Fruit fly (Drosophila melanogaster): ENCODE data around the gene Rpn9.

The Rpn9 gene

DNA sequence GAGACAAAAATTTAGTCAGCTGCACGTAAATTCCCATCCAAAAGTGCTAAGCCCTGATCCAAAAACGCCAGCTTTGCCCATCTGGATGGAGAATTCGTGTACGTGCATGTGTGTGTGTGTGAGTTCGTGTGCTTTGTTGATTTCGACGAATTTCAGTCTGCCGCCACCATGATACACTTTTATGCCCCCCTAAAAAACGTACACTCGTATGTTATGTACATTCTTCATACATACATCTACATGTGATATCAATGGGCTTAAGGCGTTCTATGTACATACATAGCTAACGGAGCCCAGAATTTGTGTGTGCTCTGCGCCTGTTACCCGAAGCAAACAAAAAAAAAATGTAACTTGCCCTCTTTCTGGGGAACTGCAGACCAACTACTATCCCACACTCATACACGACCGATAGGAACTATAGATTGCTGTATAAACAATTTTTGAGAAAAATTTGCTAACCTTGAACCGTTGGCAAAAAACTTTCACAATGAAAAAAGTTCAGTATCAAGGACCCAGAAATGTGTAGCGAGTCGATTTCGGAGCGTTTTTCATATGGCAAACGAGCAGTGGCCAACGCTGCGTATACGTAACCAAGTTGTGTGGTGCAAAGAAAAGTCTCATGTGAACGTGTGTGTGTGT, 7.4 kb downstream of the Rpn9 start:
- TF ChIP-seq CG13204 (GFP tag; optimal IDR thresholded peaks at IDR 0.05) (no peak), CG9948 (tag; optimal IDR thresholded peaks at IDR 0.05) (no peak), CG8301 (tag; optimal IDR thresholded peaks at IDR 0.05) (no peak), CG12605 (GFP tag; IDR thresholded peaks at IDR 0.05) (no peak), D1 (tag; optimal IDR thresholded peaks at IDR 0.05) (no peak), Snoo (tag; optimal IDR thresholded peaks at IDR 0.05) (no peak), fd96Ca (GFP tag; IDR thresholded peaks at IDR 0.05) (no peak)

DNA sequence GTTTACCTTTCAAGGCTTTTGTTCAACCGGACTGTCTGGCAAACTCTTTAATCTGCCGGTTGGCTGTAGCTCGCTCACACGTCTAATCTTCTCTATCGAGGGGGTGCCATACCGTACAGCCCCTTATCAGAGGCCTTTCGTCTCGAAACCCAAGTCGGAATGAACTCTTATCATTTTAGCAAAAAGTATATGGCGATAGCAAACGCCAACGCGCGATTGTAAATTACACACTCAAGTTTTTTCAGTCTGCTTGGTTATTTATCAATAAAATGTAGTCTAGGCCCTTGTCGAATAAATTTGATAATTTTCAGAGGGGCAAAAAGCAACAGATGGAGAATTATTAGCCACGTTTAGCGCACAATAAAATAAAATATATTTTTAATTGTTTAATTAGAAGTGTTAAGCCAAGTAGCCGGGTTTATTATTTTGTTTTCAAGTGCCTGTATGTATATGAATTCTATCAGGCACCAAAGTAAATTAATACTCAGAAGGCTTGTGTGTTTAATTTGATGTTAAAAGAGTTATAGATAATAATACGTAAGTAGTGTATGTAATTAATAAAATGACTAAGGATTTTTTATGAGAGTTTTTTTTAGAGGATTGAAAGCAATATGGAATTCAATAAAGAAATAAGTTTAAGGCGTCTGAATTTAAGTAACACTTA, 8.3 kb downstream of the Rpn9 start:
- TF ChIP-seq EcR (GFP tag; optimal IDR thresholded peaks at IDR 0.05), result peak; percentile 61
- no peak for TF ChIP-seq CG15710 (tag; optimal IDR thresholded peaks at IDR 0.05)

DNA sequence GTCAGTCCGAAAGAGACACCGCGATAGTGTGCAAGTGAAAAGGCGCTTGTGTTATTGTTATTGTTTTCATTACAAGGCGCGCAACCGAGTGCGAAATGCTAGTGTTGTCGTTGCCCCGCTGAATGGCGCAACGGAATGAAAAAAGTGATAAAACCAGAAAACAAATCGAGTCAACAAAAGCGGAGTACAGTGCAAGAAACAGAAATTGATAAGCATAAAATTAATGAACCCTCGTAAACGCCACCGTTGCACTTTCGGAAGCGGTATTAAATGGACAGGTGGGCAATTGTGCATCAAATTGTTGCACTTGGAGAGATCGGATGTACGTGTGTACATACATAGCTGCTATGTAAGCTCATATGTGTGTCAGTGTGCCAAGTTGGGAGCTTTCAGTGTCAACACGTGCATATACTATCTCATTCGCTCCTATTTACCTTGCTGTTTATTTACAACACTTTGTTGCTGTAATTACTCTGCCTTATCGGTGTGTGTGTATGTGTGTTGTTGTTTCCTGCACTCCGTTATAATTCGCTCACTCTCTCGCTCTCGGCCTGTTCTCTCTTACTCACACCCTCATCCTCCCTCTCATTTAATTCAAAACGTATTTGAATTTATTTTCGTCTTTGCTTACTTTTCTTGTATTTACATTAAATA, 9.8 kb downstream of the Rpn9 start:
- TF ChIP-seq CG15710 (tag; optimal IDR thresholded peaks at IDR 0.05), result peak; percentile 23
- no peak for TF ChIP-seq CG10348 (GFP tag; IDR thresholded peaks at IDR 0.05)
- peak; percentile 36 for TF ChIP-seq CG17806 (tag; optimal IDR thresholded peaks at IDR 0.05)
- no peak; the same call in 1 of the 2 replicates for TF ChIP-seq CG12605 (GFP tag; IDR thresholded peaks at IDR 0.05)
- no peak for TF ChIP-seq CG9948 (tag; optimal IDR thresholded peaks at IDR 0.05)
- peak; percentile 40 for TF ChIP-seq CG14655 (GFP tag; optimal IDR thresholded peaks at IDR 0.05)
- no peak for TF ChIP-seq rn (GFP tag; IDR thresholded peaks at IDR 0.05)
- TF ChIP-seq CG13204 (GFP tag; optimal IDR thresholded peaks at IDR 0.05), result no peak
- TF ChIP-seq CG8301 (tag; optimal IDR thresholded peaks at IDR 0.05), result peak; percentile 40
- TF ChIP-seq Pif1B (GFP tag; optimal IDR thresholded peaks at IDR 0.05), result peak; percentile 29
- TF ChIP-seq Pif1A (GFP tag; optimal IDR thresholded peaks at IDR 0.05), result no peak
- peak; percentile 79 for TF ChIP-seq gl (tag; optimal IDR thresholded peaks at IDR 0.05)
- peak; percentile 68 for TF ChIP-seq CG32121 (GFP tag; IDR thresholded peaks at IDR 0.05)
- no peak for TF ChIP-seq Snoo (tag; optimal IDR thresholded peaks at IDR 0.05)
- TF ChIP-seq EcR (GFP tag; optimal IDR thresholded peaks at IDR 0.05), result peak; percentile 73
- TF ChIP-seq CG4496 (GFP tag; IDR thresholded peaks at IDR 0.05), result peak; percentile 55; the same call in 1 of the 3 replicates
- peak; percentile 60 for TF ChIP-seq Ets98B (GFP tag; IDR thresholded peaks at IDR 0.05)
- TF ChIP-seq CG8159 (tag; optimal IDR thresholded peaks at IDR 0.05), result peak; percentile 42
- TF ChIP-seq fd96Ca (GFP tag; IDR thresholded peaks at IDR 0.05), result peak; percentile 56
- peak; percentile 41 for TF ChIP-seq CG34367 (tag; optimal IDR thresholded peaks at IDR 0.05)
- no peak for TF ChIP-seq D1 (tag; optimal IDR thresholded peaks at IDR 0.05)

DNA sequence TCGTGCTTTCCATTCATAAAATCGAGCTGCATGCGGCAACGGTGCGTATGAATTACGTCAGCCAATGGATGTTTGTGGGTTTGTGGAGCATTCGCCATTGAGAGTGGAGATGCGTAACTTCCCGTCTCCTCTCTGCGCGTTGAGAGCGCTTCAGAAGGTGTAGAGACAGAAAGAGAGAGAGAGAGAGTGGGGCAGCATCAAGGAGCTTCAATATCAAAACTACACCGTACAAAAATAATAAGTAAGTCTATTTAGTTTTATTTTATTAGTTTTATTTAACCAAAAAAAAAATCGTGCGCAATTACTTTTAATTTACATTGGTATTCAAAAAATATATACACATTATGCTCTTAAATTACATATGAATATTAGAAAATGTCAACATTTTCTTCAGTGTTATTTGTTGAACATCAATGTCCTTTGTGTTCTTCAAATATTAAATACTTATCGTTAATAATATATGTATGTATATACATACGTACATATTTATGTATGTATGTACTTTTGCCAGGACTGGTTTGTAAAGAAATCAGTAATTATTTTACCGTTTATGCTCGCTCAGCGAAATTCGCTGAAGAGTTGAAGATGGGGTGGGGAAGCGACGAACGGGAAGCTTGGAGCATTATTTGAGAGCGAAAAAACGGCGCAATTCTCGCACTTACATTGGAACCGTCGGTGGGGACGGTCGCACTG, 10.4 kb downstream of the Rpn9 start, which contains the start of gene CG10365:
CG10365 (plus strand) TSS at position 652 of the 693 bp plus-strand sequence.
- TF ChIP-seq fd96Ca (GFP tag; IDR thresholded peaks at IDR 0.05) (no peak), rn (GFP tag; IDR thresholded peaks at IDR 0.05) (peak; percentile 86), Ets98B (GFP tag; IDR thresholded peaks at IDR 0.05) (peak; percentile 78), CG8159 (tag; optimal IDR thresholded peaks at IDR 0.05) (peak; percentile 97), Pif1A (GFP tag; optimal IDR thresholded peaks at IDR 0.05) (peak; percentile 70), gl (tag; optimal IDR thresholded peaks at IDR 0.05) (peak; percentile 45), CG8301 (tag; optimal IDR thresholded peaks at IDR 0.05) (peak; percentile 94), CG15710 (tag; optimal IDR thresholded peaks at IDR 0.05) (peak; percentile 93), CG9948 (tag; optimal IDR thresholded peaks at IDR 0.05) (peak; percentile 96), Snoo (tag; optimal IDR thresholded peaks at IDR 0.05) (peak; percentile 87), CG34367 (tag; optimal IDR thresholded peaks at IDR 0.05) (peak; percentile 86), CG12605 (GFP tag; IDR thresholded peaks at IDR 0.05) (peak; percentile 93), CG17806 (tag; optimal IDR thresholded peaks at IDR 0.05) (peak; percentile 94), CG13204 (GFP tag; optimal IDR thresholded peaks at IDR 0.05) (peak; percentile 55), CG10348 (GFP tag; IDR thresholded peaks at IDR 0.05) (no peak; the same call in 1 of the 2 replicates), D1 (tag; optimal IDR thresholded peaks at IDR 0.05) (peak; percentile 96), CG32121 (GFP tag; IDR thresholded peaks at IDR 0.05) (peak; percentile 88), CG4496 (GFP tag; IDR thresholded peaks at IDR 0.05) (peak; percentile 90), EcR (GFP tag; optimal IDR thresholded peaks at IDR 0.05) (peak; percentile 41), Pif1B (GFP tag; optimal IDR thresholded peaks at IDR 0.05) (peak; percentile 56), CG14655 (GFP tag; optimal IDR thresholded peaks at IDR 0.05) (peak; percentile 89)

DNA sequence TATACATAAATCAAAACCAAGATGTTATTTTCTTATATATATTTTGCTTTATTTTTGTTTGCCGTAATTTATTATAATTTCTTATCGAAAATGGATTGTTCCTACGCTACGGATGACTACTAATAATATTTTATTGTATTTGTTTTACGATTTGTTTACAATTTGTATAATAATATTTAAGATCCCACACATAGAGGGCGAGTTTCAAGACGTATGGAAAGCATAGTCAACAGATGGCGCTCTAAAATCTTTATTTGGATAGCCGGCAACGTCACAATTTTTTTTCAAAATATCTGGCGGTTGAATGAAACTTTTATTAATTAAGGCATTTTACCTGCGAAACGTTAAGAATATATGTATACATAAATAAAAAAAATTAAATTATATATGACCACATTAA, 11.3 kb downstream of the Rpn9 start:
- TF ChIP-seq Ets98B (GFP tag; IDR thresholded peaks at IDR 0.05), result no peak
- peak; percentile 84 for TF ChIP-seq D1 (tag; optimal IDR thresholded peaks at IDR 0.05)

DNA sequence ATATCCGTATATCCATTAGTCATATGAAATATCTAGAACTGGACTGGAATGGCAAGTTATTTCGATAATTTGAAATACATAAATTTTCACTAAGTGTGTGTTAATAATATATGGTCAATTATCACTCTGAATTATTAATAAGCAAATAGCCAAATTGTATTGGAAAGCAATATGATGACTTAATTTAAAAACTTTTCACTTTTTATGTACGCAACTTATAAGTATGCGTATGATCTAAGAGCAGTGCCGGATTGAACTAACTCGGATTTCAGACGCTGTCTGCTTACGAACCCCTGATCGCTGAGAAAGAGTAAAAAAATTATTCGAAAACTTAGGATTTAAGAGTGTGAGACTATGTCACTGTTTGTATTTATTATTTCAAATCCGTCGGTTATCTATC, 11.7 kb downstream of the Rpn9 start, which contains the start of gene CG10232:
CG10232 (minus strand) TSS at position 101 of the 400 bp plus-strand sequence.
- TF ChIP-seq CG34367 (tag; optimal IDR thresholded peaks at IDR 0.05) (no peak), CG14655 (GFP tag; optimal IDR thresholded peaks at IDR 0.05) (no peak), CG8301 (tag; optimal IDR thresholded peaks at IDR 0.05) (no peak), D1 (tag; optimal IDR thresholded peaks at IDR 0.05) (no peak), CG15710 (tag; optimal IDR thresholded peaks at IDR 0.05) (no peak), EcR (GFP tag; optimal IDR thresholded peaks at IDR 0.05) (no peak), Pif1A (GFP tag; optimal IDR thresholded peaks at IDR 0.05) (no peak), CG17806 (tag; optimal IDR thresholded peaks at IDR 0.05) (no peak), CG10348 (GFP tag; IDR thresholded peaks at IDR 0.05) (no peak), CG32121 (GFP tag; IDR thresholded peaks at IDR 0.05) (no peak), Pif1B (GFP tag; optimal IDR thresholded peaks at IDR 0.05) (no peak), Ets98B (GFP tag; IDR thresholded peaks at IDR 0.05) (no peak), CG9948 (tag; optimal IDR thresholded peaks at IDR 0.05) (no peak), fd96Ca (GFP tag; IDR thresholded peaks at IDR 0.05) (no peak), CG4496 (GFP tag; IDR thresholded peaks at IDR 0.05) (no peak)
